Worm (Caenorhabditis elegans) whole organism, L1 larva: ENCODE measurements around the gene lgc-54.
A peak's percentile ranks its signal among the peaks of the same experiment; 100 is the strongest.

Experiments
- aha-1 ChIP-seq: fragments of 150-350 bp; optimal IDR thresholded peaks from 2 replicates; lab custom pipeline; 2014; ENCODE audit warnings: missing biosample characterization, missing genetic modification characterization
- blmp-1 ChIP-seq: fragments of 150-350 bp; optimal IDR thresholded peaks from 2 replicates; lab custom pipeline; 2014; ENCODE audit warnings: missing biosample characterization, missing genetic modification characterization
- ceh-8 ChIP-seq: fragments of 200-800 bp; sonication (Bioruptor generic); optimal IDR thresholded peaks from 2 replicates; lab custom pipeline; 2018; ENCODE audit warnings: mild to moderate bottlenecking, missing genetic modification characterization, moderate library complexity, missing compliant biosample characterization
- ceh-82 ChIP-seq, 3 experiments: fragments of 150-350 bp in 1 of 3; sonication (generic microtip) in 2 of 3; optimal IDR thresholded peaks; 2 replicates each; lab custom pipeline; 2014 to 2017; ENCODE audit warnings: missing biosample characterization in 3 of 3, missing genetic modification characterization in 3 of 3
- ceh-88 ChIP-seq: fragments of 200-800 bp; sonication (Bioruptor generic); IDR thresholded peaks from 2 replicates; pipeline ENCODE4 v1.3.6; 2022; ENCODE audit warnings: missing genetic modification characterization, missing compliant biosample characterization
- ces-1 ChIP-seq: fragments of 150-350 bp; optimal IDR thresholded peaks from 2 replicates; lab custom pipeline; 2014; ENCODE audit warnings: missing biosample characterization, missing genetic modification reagents, missing genetic modification characterization
- dsc-1 ChIP-seq: sonication (generic microtip); optimal IDR thresholded peaks from 2 replicates; lab custom pipeline; 2016; ENCODE audit warnings: mild to moderate bottlenecking, missing genetic modification characterization, missing compliant biosample characterization
- efl-1 ChIP-seq, 4 experiments: fragments of 150-350 bp; optimal IDR thresholded peaks in 3 of 4; peaks in 1 of 4; 1 replicate in 1 of 4; 2 replicates in 3 of 4; lab custom pipeline; 2014; ENCODE audit warnings: missing biosample characterization in 2 of 4, missing genetic modification characterization in 2 of 4, missing genetic modification reagents in 2 of 4
- egl-27 ChIP-seq, 2 experiments: fragments of 150-350 bp in 1 of 2; sonication (generic microtip); optimal IDR thresholded peaks; 3 replicates each; lab custom pipeline; 2017 to 2018; ENCODE audit warnings: missing biosample characterization in 2 of 2, missing genetic modification characterization in 2 of 2, missing genetic modification reagents in 2 of 2
- elt-2 ChIP-seq: sonication (generic microtip); optimal IDR thresholded peaks from 2 replicates; lab custom pipeline; 2016; ENCODE audit warnings: missing genetic modification characterization, mild to moderate bottlenecking, inconsistent platforms, missing compliant biosample characterization, missing genetic modification reagents
- elt-3 ChIP-seq, 6 experiments: fragments of 150-350 bp in 1 of 6; sonication (generic microtip); optimal IDR thresholded peaks; 2 replicates each; lab custom pipeline; 2017 to 2018; ENCODE audit warnings: missing biosample characterization in 6 of 6, missing genetic modification characterization in 6 of 6, inconsistent platforms in 1 of 6
- ets-5 ChIP-seq: fragments of 200-800 bp; sonication (Bioruptor generic); IDR thresholded peaks from 2 replicates; pipeline ENCODE4 v1.3.6; 2022; ENCODE audit warnings: missing genetic modification characterization, missing compliant biosample characterization
- fkh-8 ChIP-seq: sonication (generic microtip); optimal IDR thresholded peaks from 2 replicates; lab custom pipeline; 2016; ENCODE audit warnings: mild to moderate bottlenecking, missing genetic modification characterization, missing compliant biosample characterization
- fos-1 ChIP-seq: fragments of 150-350 bp; optimal IDR thresholded peaks from 2 replicates; lab custom pipeline; 2014; ENCODE audit warnings: missing biosample characterization, missing genetic modification characterization
- grh-1 ChIP-seq: fragments of 200-800 bp; sonication (Bioruptor generic); IDR thresholded peaks from 2 replicates; pipeline ENCODE4 v1.3.6; 2022; ENCODE audit warnings: missing genetic modification reagents, missing genetic modification characterization, missing compliant biosample characterization
- hlh-4 ChIP-seq: sonication (generic microtip); optimal IDR thresholded peaks from 2 replicates; lab custom pipeline; 2016; ENCODE audit warnings: mild to moderate bottlenecking, missing genetic modification characterization, missing compliant biosample characterization
- irx-1 ChIP-seq: sonication (generic microtip); optimal IDR thresholded peaks from 2 replicates; lab custom pipeline; 2016; ENCODE audit warnings: missing genetic modification characterization, missing compliant biosample characterization
- lin-14 ChIP-seq: fragments of 200-800 bp; sonication (Bioruptor generic); optimal IDR thresholded peaks from 2 replicates; lab custom pipeline; 2018; ENCODE audit warnings: mild to moderate bottlenecking, missing genetic modification characterization, moderate library complexity, missing compliant biosample characterization
- lin-35 ChIP-seq, 2 experiments: fragments of 150-350 bp; optimal IDR thresholded peaks; 2 replicates each; lab custom pipeline; 2014; ENCODE audit warnings: missing biosample characterization in 2 of 2, missing genetic modification characterization in 2 of 2, missing genetic modification reagents in 2 of 2
- mab-9 ChIP-seq: fragments of 200-800 bp; sonication (Bioruptor generic); IDR thresholded peaks from 2 replicates; pipeline ENCODE4 v1.3.6; 2022; ENCODE audit warnings: missing genetic modification reagents, missing genetic modification characterization, missing compliant biosample characterization
- mdl-1 ChIP-seq, 2 experiments: fragments of 150-350 bp; optimal IDR thresholded peaks; 2 replicates each; lab custom pipeline; 2014 to 2017; ENCODE audit warnings: missing biosample characterization in 2 of 2, missing genetic modification characterization in 2 of 2, inconsistent platforms in 1 of 2
- nhr-20 ChIP-seq: sonication (generic microtip); optimal IDR thresholded peaks from 2 replicates; lab custom pipeline; 2016; ENCODE audit warnings: mild to moderate bottlenecking, missing genetic modification characterization, missing compliant biosample characterization
- nhr-71 ChIP-seq: sonication (generic microtip); optimal IDR thresholded peaks from 2 replicates; lab custom pipeline; 2016; ENCODE audit warnings: mild to moderate bottlenecking, missing genetic modification characterization, moderate library complexity, missing compliant biosample characterization
- nhr-77 ChIP-seq: fragments of 150-350 bp; optimal IDR thresholded peaks from 2 replicates; lab custom pipeline; 2014; ENCODE audit warnings: missing biosample characterization, missing genetic modification characterization
- nhr-85 ChIP-seq: sonication (generic microtip); peaks from one replicate; lab custom pipeline; 2016; ENCODE audit warnings: missing genetic modification characterization, inconsistent platforms, missing compliant biosample characterization
- nhr-90 ChIP-seq: sonication (generic microtip); optimal IDR thresholded peaks from 2 replicates; lab custom pipeline; 2016; ENCODE audit warnings: mild to moderate bottlenecking, missing genetic modification characterization, missing compliant biosample characterization; ENCODE audit not compliant: poor library complexity
- rnt-1 ChIP-seq: sonication (generic microtip); optimal IDR thresholded peaks from 2 replicates; lab custom pipeline; 2016; ENCODE audit warnings: mild to moderate bottlenecking, missing genetic modification characterization, moderate library complexity, missing compliant biosample characterization
- snpc-4 ChIP-seq: fragments of 150-350 bp; optimal IDR thresholded peaks from 2 replicates; lab custom pipeline; 2014; ENCODE audit warnings: missing biosample characterization, missing genetic modification characterization
- snu-23 ChIP-seq: sonication (generic microtip); optimal IDR thresholded peaks from 2 replicates; lab custom pipeline; 2016; ENCODE audit warnings: missing genetic modification characterization, missing compliant biosample characterization
- sox-4 ChIP-seq: sonication (generic microtip); optimal IDR thresholded peaks from 2 replicates; lab custom pipeline; 2016; ENCODE audit warnings: missing genetic modification characterization, missing compliant biosample characterization
- tbx-2 ChIP-seq: sonication (generic microtip); optimal IDR thresholded peaks from 2 replicates; lab custom pipeline; 2016; ENCODE audit warnings: missing genetic modification characterization, missing compliant biosample characterization
- xbp-1 ChIP-seq: sonication (generic microtip); optimal IDR thresholded peaks from 2 replicates; lab custom pipeline; 2016; ENCODE audit warnings: missing genetic modification characterization, missing compliant biosample characterization

lgc-54 gene

ce11 chrV:6879490-6879889, 33.1 kb upstream of the lgc-54 start (continued):
- TF ChIP-seq irx-1 (tag; lab: Kevin White, UChicago) (peak; percentile 74), ets-5 (GFP tag; lab: Robert Waterston, UW) (no peak), rnt-1 (tag; lab: Kevin White, UChicago) (peak; percentile 65), fkh-8 (peak; percentile 78), efl-1 (optimal IDR thresholded peaks at IDR 0.05; lab: Kevin White, UChicago) (peak; percentile 54 to 63), efl-1 (GFP tag; optimal IDR thresholded peaks at IDR 0.05 in 1 of 2; lab: Kevin White, UChicago) (peak; percentile 1 to 93), lin-35 (GFP tag; optimal IDR thresholded peaks at IDR 0.05; lab: Kevin White, UChicago) (peak; percentile 45 to 51), nhr-85 (tag; lab: Kevin White, UChicago) (peak; percentile 92), fos-1 (tag; lab: Kevin White, UChicago) (peak; percentile 45), ceh-82 (tag; optimal IDR thresholded peaks at IDR 0.05; lab: Kevin White, UChicago) (peak; percentile 39 to 75 (median 74)), egl-27 (tag; optimal IDR thresholded peaks at IDR 0.05; lab: Kevin White, UChicago) (peak in 1 of 2 experiments; percentile 66), elt-2 (no peak), snpc-4 (tag; lab: Kevin White, UChicago) (peak; percentile 21), nhr-77 (tag; lab: Kevin White, UChicago) (peak; percentile 70), sox-4 (tag; lab: Kevin White, UChicago) (peak; percentile 61), elt-3 (tag; optimal IDR thresholded peaks at IDR 0.05; lab: Kevin White, UChicago) (no peak)

ce11 chrV:6878559-6878958, 32.2 kb upstream of the lgc-54 start:
- no peak for TF ChIP-seq mdl-1 (tag; optimal IDR thresholded peaks at IDR 0.05; lab: Kevin White, UChicago)
- no peak for TF ChIP-seq ceh-8 (GFP tag; lab: Kevin White, UChicago)
- no peak for TF ChIP-seq ets-5 (GFP tag; lab: Robert Waterston, UW)
- TF ChIP-seq elt-3 (tag; optimal IDR thresholded peaks at IDR 0.05; lab: Kevin White, UChicago): no peak
- TF ChIP-seq ceh-88 (GFP tag; lab: Robert Waterston, UW): no peak
- TF ChIP-seq mab-9 (GFP tag; lab: Robert Waterston, UW): no peak
- TF ChIP-seq fkh-8: no peak
- no peak for TF ChIP-seq ces-1

- TF ChIP-seq nhr-71 (tag; lab: Kevin White, UChicago) (peak; percentile 4), snu-23 (GFP tag; lab: Kevin White, UChicago) (peak; percentile 14), nhr-85 (tag; lab: Kevin White, UChicago) (peak; percentile 86), lin-14 (GFP tag; lab: Kevin White, UChicago) (peak; percentile 71), elt-3 (tag; optimal IDR thresholded peaks at IDR 0.05; lab: Kevin White, UChicago) (peak in 1 of 6 experiments; percentile 7), nhr-90 (tag; lab: Kevin White, UChicago) (peak; percentile 8), nhr-20 (peak; percentile 35), lin-35 (GFP tag; optimal IDR thresholded peaks at IDR 0.05; lab: Kevin White, UChicago) (peak in 1 of 2 experiments; percentile 3), grh-1 (no peak), rnt-1 (tag; lab: Kevin White, UChicago) (peak; percentile 6), hlh-4 (no peak), blmp-1 (peak; percentile 71), xbp-1 (tag; lab: Kevin White, UChicago) (no peak), tbx-2 (tag; lab: Kevin White, UChicago) (peak; percentile 18), aha-1 (no peak)
These were observed 30.5 kb upstream of the lgc-54 start for ce11 chrV:6876763-6877515.

- TF ChIP-seq efl-1 (optimal IDR thresholded peaks at IDR 0.05; lab: Kevin White, UChicago): no peak
- peak in 1 of 2 experiments; percentile 77 for TF ChIP-seq efl-1 (GFP tag; optimal IDR thresholded peaks at IDR 0.05 in 1 of 2; lab: Kevin White, UChicago)
- TF ChIP-seq mab-9 (GFP tag; lab: Robert Waterston, UW): no peak
- TF ChIP-seq lin-14 (GFP tag; lab: Kevin White, UChicago): peak; percentile 4
- TF ChIP-seq dsc-1 (tag; lab: Kevin White, UChicago): peak; percentile 2
- TF ChIP-seq, all 84 proteins: peak for 3
These were observed 29.4 kb upstream of the lgc-54 start for ce11 chrV:6875795-6876194.
